Worm (Caenorhabditis elegans) whole organism, L4 larva: ENCODE data around the gene T10G3.4.

Experiments used
- F49E8.2 ChIP-seq: sonication (generic microtip); optimal IDR thresholded peaks from 2 replicates; lab custom pipeline; 2016; ENCODE audit warnings: missing compliant biosample characterization, mild to moderate bottlenecking, missing genetic modification characterization, borderline replicate concordance
- Y105C5A.15 ChIP-seq: fragments of 200-800 bp; sonication (Bioruptor generic); IDR thresholded peaks from 2 replicates; pipeline ENCODE4 v1.3.6; 2022; ENCODE audit warnings: missing genetic modification characterization, missing compliant biosample characterization
- Y48G9A.11 ChIP-seq: fragments of 200-800 bp; sonication (Bioruptor generic); IDR thresholded peaks from 2 replicates; pipeline ENCODE4 v1.3.6; 2022; ENCODE audit warnings: missing genetic modification reagents, missing genetic modification characterization, missing compliant biosample characterization
- Y5F2A.4 ChIP-seq: fragments of 200-800 bp; sonication (Bioruptor generic); optimal IDR thresholded peaks from 2 replicates; lab custom pipeline; 2018; ENCODE audit warnings: mild to moderate bottlenecking, missing genetic modification characterization, missing compliant biosample characterization
- ZK337.2 ChIP-seq: fragments of 200-800 bp; sonication (Bioruptor generic); IDR thresholded peaks from 2 replicates; pipeline ENCODE4 v1.3.6; 2022; ENCODE audit warnings: missing genetic modification reagents, missing genetic modification characterization, missing compliant biosample characterization
- ceh-20 ChIP-seq: fragments of 200-800 bp; sonication (Bioruptor generic); IDR thresholded peaks from 2 replicates; pipeline ENCODE4 v1.3.6; 2022; ENCODE audit warnings: missing genetic modification reagents, missing genetic modification characterization, missing compliant biosample characterization
- ceh-32 ChIP-seq: sonication (generic microtip); optimal IDR thresholded peaks from 2 replicates; lab custom pipeline; 2016; ENCODE audit warnings: mild to moderate bottlenecking, missing genetic modification characterization, missing compliant biosample characterization; ENCODE audit not compliant: poor library complexity
- ceh-44 ChIP-seq: fragments of 200-800 bp; sonication (Bioruptor generic); IDR thresholded peaks from 2 replicates; pipeline ENCODE4 v1.3.6; 2022; ENCODE audit warnings: missing genetic modification reagents, missing genetic modification characterization, missing compliant biosample characterization
- ceh-82 ChIP-seq: sonication (generic microtip); optimal IDR thresholded peaks from 2 replicates; lab custom pipeline; 2017; ENCODE audit warnings: missing biosample characterization, missing genetic modification characterization
- daf-12 ChIP-seq: fragments of 150-350 bp; optimal IDR thresholded peaks from 2 replicates; lab custom pipeline; 2014; ENCODE audit warnings: missing biosample characterization, missing genetic modification reagents, missing genetic modification characterization
- daf-16 ChIP-seq, 3 experiments: sonication (generic microtip); optimal IDR thresholded peaks; 2 replicates each; lab custom pipeline; 2016 to 2017; ENCODE audit warnings: missing genetic modification characterization in 3 of 3, missing genetic modification reagents in 3 of 3, mild to moderate bottlenecking in 2 of 3, missing compliant biosample characterization in 2 of 3, missing biosample characterization in 1 of 3, moderate library complexity in 1 of 3
- dmd-6 ChIP-seq: fragments of 200-800 bp; sonication (Bioruptor generic); IDR thresholded peaks from 2 replicates; pipeline ENCODE4 v1.3.6; 2022; ENCODE audit warnings: missing genetic modification reagents, missing genetic modification characterization, missing compliant biosample characterization
- dmd-9 ChIP-seq: fragments of 200-800 bp; sonication (Bioruptor generic); IDR thresholded peaks from 2 replicates; pipeline ENCODE4 v1.3.6; 2022; ENCODE audit warnings: missing genetic modification reagents, missing genetic modification characterization, missing compliant biosample characterization
- egl-27 ChIP-seq: sonication (generic microtip); optimal IDR thresholded peaks from 3 replicates; lab custom pipeline; 2017; ENCODE audit warnings: missing biosample characterization, missing genetic modification reagents, missing genetic modification characterization
- gei-8 ChIP-seq: fragments of 200-800 bp; sonication (Bioruptor generic); optimal IDR thresholded peaks from 2 replicates; lab custom pipeline; 2018; ENCODE audit warnings: mild to moderate bottlenecking, missing genetic modification characterization, missing compliant biosample characterization
- hlh-30 ChIP-seq: sonication (generic microtip); optimal IDR thresholded peaks from 2 replicates; lab custom pipeline; 2017; ENCODE audit warnings: antibody characterized with exemption, mild to moderate bottlenecking, missing genetic modification characterization, missing compliant biosample characterization; ENCODE audit not compliant: insufficient read depth
- lin-1 ChIP-seq: fragments of 200-800 bp; sonication (Bioruptor generic); IDR thresholded peaks from 2 replicates; pipeline ENCODE4 v1.3.6; 2022; ENCODE audit warnings: missing genetic modification reagents, missing genetic modification characterization, missing compliant biosample characterization
- lir-3 ChIP-seq: sonication (generic microtip); optimal IDR thresholded peaks from 2 replicates; lab custom pipeline; 2016; ENCODE audit warnings: mild to moderate bottlenecking, missing genetic modification characterization, missing compliant biosample characterization
- lsy-2 ChIP-seq, 2 experiments: fragments of 150-350 bp in 1 of 2; sonication (generic microtip) in 1 of 2; optimal IDR thresholded peaks; 2 replicates each; lab custom pipeline; 2014 to 2017; ENCODE audit warnings: missing biosample characterization in 2 of 2, missing genetic modification characterization in 2 of 2
- mdl-1 ChIP-seq, 2 experiments: fragments of 150-350 bp in 1 of 2; sonication (generic microtip) in 1 of 2; optimal IDR thresholded peaks; 2 replicates each; lab custom pipeline; 2014 to 2017; ENCODE audit warnings: missing biosample characterization in 2 of 2, missing genetic modification characterization in 2 of 2
- mep-1 ChIP-seq: fragments of 150-350 bp; sonication (generic microtip); optimal IDR thresholded peaks from 3 replicates; lab custom pipeline; 2014; ENCODE audit warnings: missing biosample characterization, missing genetic modification characterization
- nhr-102 ChIP-seq: sonication (generic microtip); optimal IDR thresholded peaks from 2 replicates; lab custom pipeline; 2016; ENCODE audit warnings: mild to moderate bottlenecking, missing genetic modification characterization, moderate library complexity, missing compliant biosample characterization
- nhr-11 ChIP-seq: fragments of 150-350 bp; optimal IDR thresholded peaks from 2 replicates; lab custom pipeline; 2014; ENCODE audit warnings: missing biosample characterization, missing genetic modification characterization
- nhr-237 ChIP-seq: sonication (generic microtip); optimal IDR thresholded peaks from 2 replicates; lab custom pipeline; 2017; ENCODE audit warnings: missing biosample characterization, missing genetic modification characterization
- nhr-41 ChIP-seq: fragments of 200-800 bp; sonication (Bioruptor generic); IDR thresholded peaks from 2 replicates; pipeline ENCODE4 v1.3.6; 2022; ENCODE audit warnings: missing genetic modification reagents, missing genetic modification characterization, missing compliant biosample characterization
- nhr-42 ChIP-seq: fragments of 200-800 bp; sonication (Bioruptor generic); IDR thresholded peaks from 2 replicates; pipeline ENCODE4 v1.3.6; 2022; ENCODE audit warnings: missing genetic modification characterization, missing compliant biosample characterization
- nhr-48 ChIP-seq: sonication (generic microtip); optimal IDR thresholded peaks from 2 replicates; lab custom pipeline; 2016; ENCODE audit warnings: mild to moderate bottlenecking, missing genetic modification characterization, missing compliant biosample characterization
- nhr-6 ChIP-seq: fragments of 150-350 bp; optimal IDR thresholded peaks from 2 replicates; lab custom pipeline; 2014; ENCODE audit warnings: missing biosample characterization, missing genetic modification characterization
- nhr-76 ChIP-seq: fragments of 150-350 bp; optimal IDR thresholded peaks from 2 replicates; lab custom pipeline; 2014; ENCODE audit warnings: missing biosample characterization, missing genetic modification characterization
- nhr-77 ChIP-seq: fragments of 150-350 bp; optimal IDR thresholded peaks from 2 replicates; lab custom pipeline; 2014; ENCODE audit warnings: missing biosample characterization, missing genetic modification characterization
- pqm-1 ChIP-seq: sonication (generic microtip); optimal IDR thresholded peaks from 2 replicates; lab custom pipeline; 2017; ENCODE audit warnings: missing biosample characterization, missing genetic modification characterization
- sdz-12 ChIP-seq: fragments of 200-800 bp; sonication (Bioruptor generic); optimal IDR thresholded peaks from 2 replicates; lab custom pipeline; 2018; ENCODE audit warnings: mild to moderate bottlenecking, missing genetic modification characterization, missing compliant biosample characterization
- set-16 ChIP-seq: fragments of 200-800 bp; sonication (Bioruptor generic); IDR thresholded peaks from 2 replicates; pipeline ENCODE4 v1.3.6; 2022; ENCODE audit warnings: missing genetic modification reagents, missing genetic modification characterization, missing compliant biosample characterization
- snpc-1.2 ChIP-seq: fragments of 200-800 bp; sonication (Bioruptor generic); IDR thresholded peaks from 2 replicates; pipeline ENCODE4 v1.3.6; 2022; ENCODE audit warnings: missing genetic modification reagents, missing genetic modification characterization, missing compliant biosample characterization
- spr-1 ChIP-seq: sonication (generic microtip); optimal IDR thresholded peaks from 2 replicates; lab custom pipeline; 2016; ENCODE audit warnings: mild to moderate bottlenecking, missing genetic modification characterization, missing compliant biosample characterization
- spr-3 ChIP-seq: fragments of 200-800 bp; sonication (Bioruptor generic); optimal IDR thresholded peaks from 2 replicates; lab custom pipeline; 2018; ENCODE audit warnings: mild to moderate bottlenecking, missing genetic modification characterization, missing compliant biosample characterization
- tag-97 ChIP-seq: fragments of 200-800 bp; sonication (Bioruptor generic); IDR thresholded peaks from 2 replicates; pipeline ENCODE4 v1.3.6; 2022; ENCODE audit warnings: missing genetic modification characterization, missing compliant biosample characterization
- tra-1 ChIP-seq: fragments of 200-800 bp; sonication (Bioruptor generic); IDR thresholded peaks from 2 replicates; pipeline ENCODE4 v1.3.6; 2022; ENCODE audit warnings: missing genetic modification reagents, missing genetic modification characterization, missing compliant biosample characterization
- unc-62 ChIP-seq, 3 experiments: fragments of 150-350 bp in 1 of 3; sonication (generic microtip); optimal IDR thresholded peaks in 2 of 3; peaks in 1 of 3; 1 replicate in 1 of 3; 2 replicates in 2 of 3; lab custom pipeline; 2014 to 2017; ENCODE audit warnings: missing biosample characterization in 3 of 3, missing genetic modification characterization in 3 of 3, missing genetic modification reagents in 3 of 3, missing genotype in 1 of 3
- zag-1 ChIP-seq: fragments of 150-350 bp; optimal IDR thresholded peaks from 2 replicates; lab custom pipeline; 2014; ENCODE audit warnings: missing biosample characterization, missing genetic modification characterization
- zfp-3 ChIP-seq: fragments of 200-800 bp; sonication (Bioruptor generic); conservative IDR thresholded peaks from 2 replicates; pipeline ENCODE4 v1.3.6; 2022; ENCODE audit warnings: missing genetic modification reagents, missing genetic modification characterization, missing compliant biosample characterization
- ztf-11 ChIP-seq: fragments of 150-350 bp; optimal IDR thresholded peaks from 2 replicates; lab custom pipeline; 2014; ENCODE audit warnings: missing biosample characterization, missing genetic modification characterization

T10G3.4 gene

DNA sequence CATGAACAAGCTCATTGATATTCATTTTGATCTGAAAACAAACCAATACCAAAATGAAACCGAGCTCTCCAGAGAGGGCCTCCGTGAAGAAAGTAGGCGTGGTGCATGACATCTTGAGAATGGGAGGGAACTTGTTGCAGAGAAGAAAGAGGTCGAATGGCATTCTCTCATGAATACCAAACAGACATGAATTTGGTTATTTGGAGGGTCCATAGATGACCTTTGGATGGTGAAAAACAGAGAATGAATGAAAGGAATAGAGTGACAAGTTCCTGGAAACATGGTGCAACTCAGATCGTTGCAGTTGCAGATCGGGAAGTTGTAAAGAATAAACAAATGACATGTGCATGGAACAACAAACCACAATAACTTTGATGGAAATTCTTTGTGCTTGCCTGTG is 7.9 kb downstream of the T10G3.4 start, which contains the start of gene T10G3.8:
Gene T10G3.8 (minus strand): TSS at position 101 of the 400 bp plus-strand sequence.
- no peak for TF ChIP-seq nhr-102
- TF ChIP-seq sdz-12 (GFP tag; lab: Kevin White, UChicago): no peak
- no peak for TF ChIP-seq nhr-48 (tag; lab: Kevin White, UChicago)
- TF ChIP-seq set-16 (GFP tag; lab: Robert Waterston, UW): no peak
- TF ChIP-seq dmd-6 (GFP tag; lab: Robert Waterston, UW): no peak
- no peak for TF ChIP-seq nhr-237
- no peak for TF ChIP-seq nhr-6 (tag; lab: Kevin White, UChicago)
- no peak for TF ChIP-seq daf-12 (tag; lab: Kevin White, UChicago)
- no peak for TF ChIP-seq tra-1 (GFP tag; lab: Robert Waterston, UW)
- no peak for TF ChIP-seq lir-3 (tag; lab: Kevin White, UChicago)
- TF ChIP-seq nhr-42 (GFP tag; lab: Robert Waterston, UW): no peak
- TF ChIP-seq Y48G9A.11 (GFP tag; lab: Robert Waterston, UW): no peak
- no peak for TF ChIP-seq mdl-1 (tag; optimal IDR thresholded peaks at IDR 0.05; lab: Kevin White, UChicago)
- no peak for TF ChIP-seq pqm-1 (tag; lab: Kevin White, UChicago)

DNA sequence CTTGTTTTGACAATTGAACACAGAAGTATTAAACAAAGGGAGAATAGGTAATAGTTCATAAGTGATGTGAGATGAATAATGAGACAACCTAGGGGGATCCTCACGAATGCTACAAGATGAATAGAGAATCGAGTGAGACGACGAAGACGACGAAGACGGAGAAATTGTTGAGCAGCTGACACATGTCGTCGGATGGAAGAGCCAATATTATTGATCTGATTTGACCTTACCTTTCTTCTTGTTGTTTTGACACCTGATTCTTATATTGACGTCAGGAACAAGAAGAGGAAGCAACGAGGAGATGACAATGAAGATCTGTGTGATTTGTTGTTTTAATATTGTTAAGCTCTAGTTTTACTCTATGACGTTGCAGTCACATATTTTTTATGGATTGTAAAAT is 10.8 kb downstream of the T10G3.4 start, which contains the start of gene T10G3.1:
Gene T10G3.1 (minus strand): TSS at position 213 of the 400 bp plus-strand sequence.
- TF ChIP-seq daf-16 (GFP tag; optimal IDR thresholded peaks at IDR 0.05; lab: Kevin White, UChicago): peak in 1 of 2 experiments; percentile 94
- no peak for TF ChIP-seq daf-16 (tag; optimal IDR thresholded peaks at IDR 0.05; lab: Kevin White, UChicago)
- no peak for TF ChIP-seq ztf-11 (tag; lab: Kevin White, UChicago)
- peak; percentile 49 for TF ChIP-seq nhr-11
- TF ChIP-seq nhr-41: no peak

DNA sequence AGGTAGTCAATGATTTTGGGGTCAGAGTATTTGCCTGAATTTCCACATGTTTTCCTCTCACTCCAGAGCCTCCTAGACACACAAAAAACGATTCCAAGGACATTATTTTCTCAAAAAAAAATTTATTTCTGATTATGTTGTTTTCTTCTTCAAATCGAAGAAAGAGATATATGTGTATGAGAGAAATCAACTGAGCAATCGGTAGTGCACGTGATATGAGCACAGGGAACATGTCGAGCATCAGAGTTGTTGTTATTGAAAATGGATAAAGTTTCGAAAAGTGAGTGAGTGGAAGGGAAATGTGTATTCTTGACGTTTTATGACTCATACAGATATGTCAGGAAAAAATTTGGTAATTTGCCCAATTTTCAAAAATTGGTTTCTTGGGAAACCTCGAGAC is 12.2 kb downstream of the T10G3.4 start:
- TF ChIP-seq unc-62 (GFP tag; optimal IDR thresholded peaks at IDR 0.05 in 1 of 2; lab: Kevin White, UChicago) (no peak), unc-62 (tag; optimal IDR thresholded peaks at IDR 0.05; lab: Kevin White, UChicago) (no peak), snpc-1.2 (GFP tag; lab: Robert Waterston, UW) (no peak), Y5F2A.4 (no peak), spr-3 (no peak), nhr-42 (GFP tag; lab: Robert Waterston, UW) (no peak), daf-16 (GFP tag; optimal IDR thresholded peaks at IDR 0.05; lab: Kevin White, UChicago) (peak in 1 of 2 experiments; percentile 59), daf-16 (tag; optimal IDR thresholded peaks at IDR 0.05; lab: Kevin White, UChicago) (no peak), Y105C5A.15 (GFP tag; lab: Robert Waterston, UW) (no peak), nhr-77 (no peak), lin-1 (GFP tag; lab: Robert Waterston, UW) (no peak), nhr-11 (peak; percentile 14), pqm-1 (tag; lab: Kevin White, UChicago) (no peak), egl-27 (tag; lab: Kevin White, UChicago) (no peak)

DNA sequence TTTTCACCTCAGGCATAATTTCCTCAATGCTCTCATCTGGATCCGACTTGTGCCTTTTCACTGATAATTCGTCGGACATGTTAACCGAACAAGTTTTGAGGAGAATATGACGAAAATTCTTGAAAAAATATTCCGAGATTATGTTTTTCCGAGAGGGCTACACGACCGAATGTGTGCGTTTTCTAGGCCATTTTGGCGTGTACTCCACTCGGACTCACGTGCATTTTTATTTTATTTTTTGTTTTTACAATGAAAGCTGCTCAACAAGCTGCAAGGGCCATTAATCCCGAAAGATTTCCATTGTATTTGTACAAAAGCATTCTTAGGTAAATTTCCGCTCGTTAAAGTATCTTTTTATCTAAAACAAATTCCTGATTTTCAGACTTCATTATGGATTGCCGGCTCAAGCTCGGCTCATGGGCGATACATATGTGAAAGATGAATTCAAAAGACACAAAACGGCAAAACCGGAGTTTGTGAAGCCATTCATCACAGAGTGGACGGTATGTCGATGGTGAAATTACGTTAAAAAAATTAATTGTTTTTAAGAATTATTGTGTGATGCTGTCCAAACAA is 16.0 kb downstream of the T10G3.4 start, which contains the start of the genes F25H9.6 and F25H9.7:
Gene F25H9.6 (minus strand): TSS at position 172 of the 576 bp plus-strand sequence.
Gene F25H9.7 (plus strand): TSS at position 187 of the 576 bp plus-strand sequence.
- TF ChIP-seq gei-8 (GFP tag; lab: Kevin White, UChicago): peak; percentile 45
- peak; percentile 93 for TF ChIP-seq sdz-12 (GFP tag; lab: Kevin White, UChicago)
- TF ChIP-seq dmd-9 (GFP tag; lab: Robert Waterston, UW): peak; percentile 98
- peak; percentile 91 for TF ChIP-seq hlh-30
- TF ChIP-seq spr-1 (tag; lab: Kevin White, UChicago): peak; percentile 59
- peak in 1 of 2 experiments; percentile 90 for TF ChIP-seq lsy-2 (tag; optimal IDR thresholded peaks at IDR 0.05; lab: Kevin White, UChicago)
- TF ChIP-seq ceh-32: no peak
- peak; percentile 63; the same call in 1 of the 2 replicates for TF ChIP-seq ceh-44 (GFP tag; lab: Robert Waterston, UW)
- TF ChIP-seq zag-1 (tag; lab: Kevin White, UChicago): no peak
- TF ChIP-seq zfp-3: peak; percentile 62; the same call in 1 of the 2 replicates
- peak in 1 of 2 experiments; percentile 98 for TF ChIP-seq unc-62 (GFP tag; optimal IDR thresholded peaks at IDR 0.05 in 1 of 2; lab: Kevin White, UChicago)
- no peak for TF ChIP-seq unc-62 (tag; optimal IDR thresholded peaks at IDR 0.05; lab: Kevin White, UChicago)
- TF ChIP-seq ceh-82: no peak
- TF ChIP-seq F49E8.2 (tag; lab: Kevin White, UChicago): peak; percentile 79
- peak; percentile 72 to 91 for TF ChIP-seq mdl-1 (tag; optimal IDR thresholded peaks at IDR 0.05; lab: Kevin White, UChicago)
- TF ChIP-seq Y48G9A.11 (GFP tag; lab: Robert Waterston, UW): peak; percentile 94
- TF ChIP-seq Y5F2A.4: no peak
- TF ChIP-seq nhr-6 (tag; lab: Kevin White, UChicago): peak; percentile 93
- TF ChIP-seq ceh-20: peak; percentile 83
- peak; percentile 99 for TF ChIP-seq ZK337.2 (GFP tag; lab: Robert Waterston, UW)
- TF ChIP-seq tag-97: peak; percentile 90; the same call in 1 of the 2 replicates
- no peak for TF ChIP-seq nhr-76 (tag; lab: Kevin White, UChicago)
- TF ChIP-seq mep-1: peak; percentile 65
- TF ChIP-seq nhr-11: peak; percentile 54
